Worm (Caenorhabditis elegans) whole organism, L1 larva: ENCODE results near the gene npr-39.

Source experiments
- C04F5.9 ChIP-seq: sonication (generic microtip); optimal IDR thresholded peaks from 2 replicates; lab custom pipeline; 2016; ENCODE audit warnings: missing genetic modification characterization, missing compliant biosample characterization
- Y116A8C.19 ChIP-seq: sonication (generic microtip); optimal IDR thresholded peaks from 2 replicates; lab custom pipeline; 2016; ENCODE audit warnings: missing compliant biosample characterization, missing genetic modification characterization, borderline replicate concordance
- aly-2 ChIP-seq: fragments of 150-350 bp; optimal IDR thresholded peaks from 2 replicates; lab custom pipeline; 2014; ENCODE audit warnings: missing biosample characterization, missing genetic modification characterization
- blmp-1 ChIP-seq: fragments of 150-350 bp; optimal IDR thresholded peaks from 2 replicates; lab custom pipeline; 2014; ENCODE audit warnings: missing biosample characterization, missing genetic modification characterization
- ceh-8 ChIP-seq: fragments of 200-800 bp; sonication (Bioruptor generic); optimal IDR thresholded peaks from 2 replicates; lab custom pipeline; 2018; ENCODE audit warnings: mild to moderate bottlenecking, missing genetic modification characterization, moderate library complexity, missing compliant biosample characterization
- ceh-90 ChIP-seq: sonication (generic microtip); optimal IDR thresholded peaks from 2 replicates; lab custom pipeline; 2016; ENCODE audit warnings: missing genetic modification characterization, missing compliant biosample characterization
- dsc-1 ChIP-seq: sonication (generic microtip); optimal IDR thresholded peaks from 2 replicates; lab custom pipeline; 2016; ENCODE audit warnings: mild to moderate bottlenecking, missing genetic modification characterization, missing compliant biosample characterization
- efl-1 ChIP-seq, 4 experiments: fragments of 150-350 bp; optimal IDR thresholded peaks in 3 of 4; peaks in 1 of 4; 1 replicate in 1 of 4; 2 replicates in 3 of 4; lab custom pipeline; 2014; ENCODE audit warnings: missing biosample characterization in 2 of 4, missing genetic modification characterization in 2 of 4, missing genetic modification reagents in 2 of 4
- efl-3 ChIP-seq: fragments of 200-800 bp; sonication (Bioruptor generic); optimal IDR thresholded peaks from 2 replicates; lab custom pipeline; 2018; ENCODE audit warnings: mild to moderate bottlenecking, missing genetic modification characterization, missing compliant biosample characterization
- egl-13 ChIP-seq: sonication (generic microtip); optimal IDR thresholded peaks from 2 replicates; lab custom pipeline; 2016; ENCODE audit warnings: missing genotype, missing genetic modification reagents, missing genetic modification characterization, missing compliant biosample characterization
- elt-3 ChIP-seq, 6 experiments: fragments of 150-350 bp in 1 of 6; sonication (generic microtip); optimal IDR thresholded peaks; 2 replicates each; lab custom pipeline; 2017 to 2018; ENCODE audit warnings: missing biosample characterization in 6 of 6, missing genetic modification characterization in 6 of 6, inconsistent platforms in 1 of 6
- fkh-10 ChIP-seq: sonication (generic microtip); optimal IDR thresholded peaks from 2 replicates; lab custom pipeline; 2017; ENCODE audit warnings: missing biosample characterization, missing genetic modification reagents, missing genetic modification characterization
- fkh-4 ChIP-seq: sonication (generic microtip); optimal IDR thresholded peaks from 2 replicates; lab custom pipeline; 2016; ENCODE audit warnings: missing compliant biosample characterization, missing genetic modification characterization, borderline replicate concordance
- fkh-8 ChIP-seq: sonication (generic microtip); optimal IDR thresholded peaks from 2 replicates; lab custom pipeline; 2016; ENCODE audit warnings: mild to moderate bottlenecking, missing genetic modification characterization, missing compliant biosample characterization
- fos-1 ChIP-seq: fragments of 150-350 bp; optimal IDR thresholded peaks from 2 replicates; lab custom pipeline; 2014; ENCODE audit warnings: missing biosample characterization, missing genetic modification characterization
- grh-1 ChIP-seq: fragments of 200-800 bp; sonication (Bioruptor generic); IDR thresholded peaks from 2 replicates; pipeline ENCODE4 v1.3.6; 2022; ENCODE audit warnings: missing genetic modification reagents, missing genetic modification characterization, missing compliant biosample characterization
- lin-14 ChIP-seq: fragments of 200-800 bp; sonication (Bioruptor generic); optimal IDR thresholded peaks from 2 replicates; lab custom pipeline; 2018; ENCODE audit warnings: mild to moderate bottlenecking, missing genetic modification characterization, moderate library complexity, missing compliant biosample characterization
- lin-15B ChIP-seq: fragments of 150-350 bp; sonication (generic microtip); optimal IDR thresholded peaks from 3 replicates; lab custom pipeline; 2014; ENCODE audit warnings: missing biosample characterization, missing genetic modification characterization
- lin-35 ChIP-seq, 2 experiments: fragments of 150-350 bp; optimal IDR thresholded peaks; 2 replicates each; lab custom pipeline; 2014; ENCODE audit warnings: missing biosample characterization in 2 of 2, missing genetic modification characterization in 2 of 2, missing genetic modification reagents in 2 of 2
- lir-3 ChIP-seq: sonication (generic microtip); optimal IDR thresholded peaks from 2 replicates; lab custom pipeline; 2016; ENCODE audit warnings: mild to moderate bottlenecking, missing genetic modification characterization, moderate library complexity, missing compliant biosample characterization; ENCODE audit not compliant: poor library complexity
- lsy-2 ChIP-seq, 2 experiments: fragments of 150-350 bp; optimal IDR thresholded peaks; 2 replicates each; lab custom pipeline; 2014; ENCODE audit warnings: missing biosample characterization in 2 of 2, missing genetic modification characterization in 2 of 2
- mdl-1 ChIP-seq, 2 experiments: fragments of 150-350 bp; optimal IDR thresholded peaks; 2 replicates each; lab custom pipeline; 2014 to 2017; ENCODE audit warnings: missing biosample characterization in 2 of 2, missing genetic modification characterization in 2 of 2, inconsistent platforms in 1 of 2
- mep-1 ChIP-seq: fragments of 150-350 bp; optimal IDR thresholded peaks from 2 replicates; lab custom pipeline; 2014; ENCODE audit warnings: missing biosample characterization, missing genetic modification characterization
- nhr-19 ChIP-seq: fragments of 200-800 bp; sonication (Bioruptor generic); conservative IDR thresholded peaks from 2 replicates; pipeline ENCODE4 v1.3.6; 2022; ENCODE audit warnings: missing genetic modification characterization, missing compliant biosample characterization
- nhr-20 ChIP-seq: sonication (generic microtip); optimal IDR thresholded peaks from 2 replicates; lab custom pipeline; 2016; ENCODE audit warnings: mild to moderate bottlenecking, missing genetic modification characterization, missing compliant biosample characterization
- nhr-47 ChIP-seq: sonication (generic microtip); optimal IDR thresholded peaks from 2 replicates; lab custom pipeline; 2016; ENCODE audit warnings: mild to moderate bottlenecking, missing genetic modification characterization, moderate library complexity, missing compliant biosample characterization
- nhr-76 ChIP-seq: sonication (generic microtip); optimal IDR thresholded peaks from 2 replicates; lab custom pipeline; 2017; ENCODE audit warnings: missing biosample characterization, missing genetic modification characterization
- nhr-77 ChIP-seq: fragments of 150-350 bp; optimal IDR thresholded peaks from 2 replicates; lab custom pipeline; 2014; ENCODE audit warnings: missing biosample characterization, missing genetic modification characterization
- nhr-84 ChIP-seq: sonication (generic microtip); optimal IDR thresholded peaks from 2 replicates; lab custom pipeline; 2017; ENCODE audit warnings: missing biosample characterization, missing genetic modification characterization
- nhr-85 ChIP-seq: sonication (generic microtip); peaks from one replicate; lab custom pipeline; 2016; ENCODE audit warnings: missing genetic modification characterization, inconsistent platforms, missing compliant biosample characterization
- pax-3 ChIP-seq: fragments of 200-800 bp; sonication (Bioruptor generic); optimal IDR thresholded peaks from 2 replicates; lab custom pipeline; 2018; ENCODE audit warnings: mild to moderate bottlenecking, missing genetic modification characterization, moderate library complexity, missing compliant biosample characterization
- pqm-1 ChIP-seq: sonication (generic microtip); optimal IDR thresholded peaks from 3 replicates; lab custom pipeline; 2017; ENCODE audit warnings: missing biosample characterization, missing genetic modification characterization
- snu-23 ChIP-seq: sonication (generic microtip); optimal IDR thresholded peaks from 2 replicates; lab custom pipeline; 2016; ENCODE audit warnings: missing genetic modification characterization, missing compliant biosample characterization
- sox-4 ChIP-seq: sonication (generic microtip); optimal IDR thresholded peaks from 2 replicates; lab custom pipeline; 2016; ENCODE audit warnings: missing genetic modification characterization, missing compliant biosample characterization
- sptf-1 ChIP-seq: fragments of 150-350 bp; optimal IDR thresholded peaks from 2 replicates; lab custom pipeline; 2014; ENCODE audit warnings: missing biosample characterization, missing genetic modification characterization
- sup-37 ChIP-seq: fragments of 200-800 bp; sonication (Bioruptor generic); optimal IDR thresholded peaks from 2 replicates; lab custom pipeline; 2018; ENCODE audit warnings: mild to moderate bottlenecking, missing genetic modification characterization, missing compliant biosample characterization
- tbx-2 ChIP-seq: sonication (generic microtip); optimal IDR thresholded peaks from 2 replicates; lab custom pipeline; 2016; ENCODE audit warnings: missing genetic modification characterization, missing compliant biosample characterization
- tlp-1 ChIP-seq: fragments of 150-350 bp; optimal IDR thresholded peaks from 2 replicates; lab custom pipeline; 2014; ENCODE audit warnings: missing biosample characterization, missing genetic modification characterization
- unc-86 ChIP-seq: sonication (generic microtip); optimal IDR thresholded peaks from 2 replicates; lab custom pipeline; 2016; ENCODE audit warnings: missing genetic modification characterization, missing compliant biosample characterization
- vab-15 ChIP-seq: sonication (generic microtip); optimal IDR thresholded peaks from 2 replicates; lab custom pipeline; 2017; ENCODE audit warnings: missing genotype, mild to moderate bottlenecking, missing genetic modification characterization, missing compliant biosample characterization
- xbp-1 ChIP-seq: sonication (generic microtip); optimal IDR thresholded peaks from 2 replicates; lab custom pipeline; 2016; ENCODE audit warnings: missing genetic modification characterization, missing compliant biosample characterization
- zag-1 ChIP-seq: fragments of 150-350 bp; optimal IDR thresholded peaks from 2 replicates; lab custom pipeline; 2014; ENCODE audit warnings: missing biosample characterization, missing genetic modification characterization
- ztf-11 ChIP-seq, 2 experiments: sonication (generic microtip); optimal IDR thresholded peaks; 2 replicates each; lab custom pipeline; 2016 to 2017; ENCODE audit warnings: missing genetic modification characterization in 2 of 2, missing biosample characterization in 1 of 2, missing compliant biosample characterization in 1 of 2
- ztf-4 ChIP-seq: fragments of 150-350 bp; optimal IDR thresholded peaks from 2 replicates; lab custom pipeline; 2014; ENCODE audit warnings: missing biosample characterization, missing genetic modification characterization

The npr-39 gene

ce11 chrV:10046503-10046902 is 20.4 kb upstream of the npr-39 start:
- TF ChIP-seq nhr-20 (tag; lab: Kevin White, UChicago), result peak; percentile 10
- TF ChIP-seq lin-15B (tag; lab: Kevin White, UChicago), result no peak
- peak in 1 of 2 experiments; percentile 16 for TF ChIP-seq lin-35 (GFP tag; optimal IDR thresholded peaks at IDR 0.05; lab: Kevin White, UChicago)
- TF ChIP-seq fkh-10 (GFP tag; lab: Kevin White, UChicago), result no peak
- no peak for TF ChIP-seq efl-1 (optimal IDR thresholded peaks at IDR 0.05; lab: Kevin White, UChicago)
- TF ChIP-seq efl-1 (GFP tag; optimal IDR thresholded peaks at IDR 0.05 in 1 of 2; lab: Kevin White, UChicago), result peak in 1 of 2 experiments; percentile 72
- TF ChIP-seq elt-3 (tag; optimal IDR thresholded peaks at IDR 0.05; lab: Kevin White, UChicago), result peak in 1 of 6 experiments; percentile 37
- TF ChIP-seq ztf-11 (tag; optimal IDR thresholded peaks at IDR 0.05; lab: Kevin White, UChicago), result no peak
- TF ChIP-seq zag-1 (tag; lab: Kevin White, UChicago), result no peak
- TF ChIP-seq tbx-2 (tag; lab: Kevin White, UChicago), result no peak
- no peak for TF ChIP-seq unc-86
- TF ChIP-seq ztf-4 (tag; lab: Kevin White, UChicago), result no peak
- TF ChIP-seq aly-2 (tag; lab: Kevin White, UChicago), result no peak
- no peak for TF ChIP-seq efl-3 (GFP tag; lab: Kevin White, UChicago)
- TF ChIP-seq nhr-47 (tag; lab: Kevin White, UChicago), result no peak
- no peak for TF ChIP-seq sup-37 (GFP tag; lab: Kevin White, UChicago)
- TF ChIP-seq xbp-1 (tag; lab: Kevin White, UChicago), result peak; percentile 24
- no peak for TF ChIP-seq nhr-76 (tag; lab: Kevin White, UChicago)
- TF ChIP-seq ceh-8 (GFP tag; lab: Kevin White, UChicago), result no peak
- peak; percentile 1 for TF ChIP-seq snu-23
- TF ChIP-seq grh-1 (GFP tag; lab: Robert Waterston, UW), result no peak
- TF ChIP-seq pax-3 (tag; lab: Kevin White, UChicago), result no peak
- no peak for TF ChIP-seq Y116A8C.19
- TF ChIP-seq nhr-85 (tag; lab: Kevin White, UChicago), result peak; percentile 76
- TF ChIP-seq C04F5.9 (tag; lab: Kevin White, UChicago), result no peak
- TF ChIP-seq fkh-4 (tag; lab: Kevin White, UChicago), result no peak
- peak; percentile 51 for TF ChIP-seq mep-1 (tag; lab: Kevin White, UChicago)
- TF ChIP-seq lsy-2 (tag; optimal IDR thresholded peaks at IDR 0.05; lab: Kevin White, UChicago), result peak in 1 of 2 experiments; percentile 36
- no peak for TF ChIP-seq fkh-8
- peak; percentile 79 for TF ChIP-seq blmp-1 (tag; lab: Kevin White, UChicago)
- TF ChIP-seq nhr-77 (tag; lab: Kevin White, UChicago), result no peak
- TF ChIP-seq lin-14 (GFP tag; lab: Kevin White, UChicago), result peak; percentile 54
- TF ChIP-seq tlp-1 (tag; lab: Kevin White, UChicago), result no peak
- TF ChIP-seq lir-3 (tag; lab: Kevin White, UChicago), result no peak
- no peak for TF ChIP-seq mdl-1 (tag; optimal IDR thresholded peaks at IDR 0.05; lab: Kevin White, UChicago)
- TF ChIP-seq nhr-84, result no peak
- TF ChIP-seq egl-13 (tag; lab: Kevin White, UChicago), result no peak
- TF ChIP-seq sox-4 (tag; lab: Kevin White, UChicago), result no peak

- TF ChIP-seq nhr-76 (tag; lab: Kevin White, UChicago), result no peak
- no peak for TF ChIP-seq sptf-1
- TF ChIP-seq lin-35 (GFP tag; optimal IDR thresholded peaks at IDR 0.05; lab: Kevin White, UChicago), result no peak
- TF ChIP-seq nhr-47 (tag; lab: Kevin White, UChicago), result no peak
- no peak for TF ChIP-seq nhr-19 (GFP tag; lab: Robert Waterston, UW)
- TF ChIP-seq vab-15 (tag; lab: Kevin White, UChicago), result no peak
- TF ChIP-seq fkh-4 (tag; lab: Kevin White, UChicago), result no peak
- no peak for TF ChIP-seq ceh-90
- TF ChIP-seq mdl-1 (tag; optimal IDR thresholded peaks at IDR 0.05; lab: Kevin White, UChicago), result no peak
- no peak for TF ChIP-seq elt-3 (tag; optimal IDR thresholded peaks at IDR 0.05; lab: Kevin White, UChicago)
- TF ChIP-seq egl-13 (tag; lab: Kevin White, UChicago), result no peak
- no peak for TF ChIP-seq blmp-1 (tag; lab: Kevin White, UChicago)
- TF ChIP-seq pqm-1 (tag; lab: Kevin White, UChicago), result no peak
- no peak for TF ChIP-seq dsc-1 (tag; lab: Kevin White, UChicago)
- no peak for TF ChIP-seq fos-1 (tag; lab: Kevin White, UChicago)
- TF ChIP-seq nhr-77 (tag; lab: Kevin White, UChicago), result no peak
- TF ChIP-seq, all 84 proteins: peak for 0
Measured at ce11 chrV:10047189-10047588, 19.7 kb upstream of the npr-39 start.
